Worm (Caenorhabditis elegans) whole organism, early embryonic: ENCODE data around the gene srw-71.

Experiments
- B0310.2 ChIP-seq: sonication (generic microtip); optimal IDR thresholded peaks from 2 replicates; lab custom pipeline; 2016; ENCODE audit warnings: mild to moderate bottlenecking, missing genetic modification characterization, missing compliant biosample characterization
- ama-1 ChIP-seq: fragments of 150-350 bp; optimal IDR thresholded peaks from 2 replicates; lab custom pipeline; 2014
- flt-1 ChIP-seq: fragments of 200-800 bp; sonication (Bioruptor generic); IDR thresholded peaks from 2 replicates; pipeline ENCODE4 v1.3.6; 2022; ENCODE audit warnings: missing genetic modification characterization, missing compliant biosample characterization
- pes-1 ChIP-seq: fragments of 200-800 bp; sonication (Bioruptor generic); IDR thresholded peaks from 2 replicates; pipeline ENCODE4 v1.3.6; 2022; ENCODE audit warnings: missing genetic modification reagents, missing genetic modification characterization, missing compliant biosample characterization
- tbx-37 ChIP-seq: fragments of 200-800 bp; sonication (Bioruptor generic); conservative IDR thresholded peaks from 2 replicates; pipeline ENCODE4 v1.3.6; 2022; ENCODE audit warnings: missing genetic modification reagents, missing genetic modification characterization, missing compliant biosample characterization

DNA sequence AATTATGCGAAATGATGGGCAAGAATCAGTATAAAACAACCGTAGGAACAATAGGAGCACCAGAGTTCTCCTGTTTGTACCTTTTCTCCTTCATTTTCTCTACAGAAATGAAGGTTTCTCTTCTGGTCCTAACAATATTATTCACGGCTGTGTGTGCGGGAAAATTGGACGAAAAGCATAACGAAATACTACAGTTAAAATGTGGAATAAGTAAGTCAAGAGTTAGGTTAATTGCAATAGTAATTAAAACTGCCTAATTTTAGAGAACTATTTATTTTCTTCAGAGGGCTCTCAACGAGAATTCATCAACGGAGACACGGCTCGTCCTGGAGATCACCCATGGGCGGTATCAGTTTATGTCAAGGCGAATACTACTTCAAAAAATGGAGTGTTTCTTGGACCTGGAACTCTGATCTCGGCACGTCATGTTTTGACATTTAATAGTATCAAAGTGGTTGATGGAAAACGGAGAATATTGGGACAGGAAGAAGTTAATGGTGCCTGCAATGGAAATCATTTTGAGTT, 18.4 kb upstream of the srw-71 start, which contains the start of gene try-12:
- no peak for TF ChIP-seq flt-1
- TF ChIP-seq ama-1 (lab: Kevin White, UChicago), result no peak
- TF ChIP-seq pes-1 (GFP tag; lab: Robert Waterston, UW), result no peak
- no peak for TF ChIP-seq B0310.2 (tag; lab: Kevin White, UChicago)
- TF ChIP-seq tbx-37 (GFP tag; lab: Robert Waterston, UW), result no peak
